Worm (Caenorhabditis elegans) whole organism, L2 larva: ENCODE measurements around the gene T09A5.15.

Experiments
- C34F6.9 ChIP-seq: fragments of 150-350 bp; optimal IDR thresholded peaks from 2 replicates; lab custom pipeline; 2014; ENCODE audit warnings: missing biosample characterization, missing genetic modification characterization
- F13H6.1 ChIP-seq: sonication (generic microtip); optimal IDR thresholded peaks from 2 replicates; lab custom pipeline; 2016; ENCODE audit warnings: missing genetic modification characterization, missing compliant biosample characterization
- R02D3.7 ChIP-seq: fragments of 150-350 bp; optimal IDR thresholded peaks from 2 replicates; lab custom pipeline; 2014; ENCODE audit warnings: missing biosample characterization, missing genetic modification characterization
- Y55F3AM.14 ChIP-seq: fragments of 200-800 bp; sonication (Bioruptor generic); optimal IDR thresholded peaks from 2 replicates; lab custom pipeline; 2018; ENCODE audit warnings: mild to moderate bottlenecking, missing genetic modification characterization, missing compliant biosample characterization
- ZK546.5 ChIP-seq: sonication (generic microtip); optimal IDR thresholded peaks from 2 replicates; lab custom pipeline; 2017; ENCODE audit warnings: missing biosample characterization, missing genetic modification characterization
- alr-1 ChIP-seq: fragments of 150-350 bp; optimal IDR thresholded peaks from 2 replicates; lab custom pipeline; 2014; ENCODE audit warnings: missing biosample characterization, missing genetic modification characterization
- ama-1 ChIP-seq: fragments of 150-350 bp; optimal IDR thresholded peaks from 2 replicates; lab custom pipeline; 2018; ENCODE audit warnings: inconsistent platforms
- blmp-1 ChIP-seq: sonication (generic microtip); optimal IDR thresholded peaks from 2 replicates; lab custom pipeline; 2017; ENCODE audit warnings: missing genetic modification characterization, mild to moderate bottlenecking, missing compliant biosample characterization, antibody characterized with exemption, moderate library complexity; ENCODE audit not compliant: insufficient read depth
- ceh-16 ChIP-seq: fragments of 150-350 bp; optimal IDR thresholded peaks from 2 replicates; lab custom pipeline; 2014; ENCODE audit warnings: missing biosample characterization, missing genetic modification characterization
- ceh-82 ChIP-seq: fragments of 150-350 bp; optimal IDR thresholded peaks from 2 replicates; lab custom pipeline; 2014; ENCODE audit warnings: missing biosample characterization, missing genetic modification characterization
- crh-2 ChIP-seq: sonication (generic microtip); optimal IDR thresholded peaks from 2 replicates; lab custom pipeline; 2017; ENCODE audit warnings: missing biosample characterization, missing genetic modification characterization
- dmd-4 ChIP-seq: sonication (generic microtip); optimal IDR thresholded peaks from 2 replicates; lab custom pipeline; 2017; ENCODE audit warnings: missing biosample characterization, missing genetic modification characterization
- egl-27 ChIP-seq: sonication (generic microtip); optimal IDR thresholded peaks from 3 replicates; lab custom pipeline; 2017; ENCODE audit warnings: missing biosample characterization, missing genetic modification reagents, missing genetic modification characterization
- elt-1 ChIP-seq: fragments of 150-350 bp; optimal IDR thresholded peaks from 2 replicates; lab custom pipeline; 2014; ENCODE audit warnings: missing biosample characterization, missing genetic modification characterization
- elt-3 ChIP-seq: sonication (generic microtip); optimal IDR thresholded peaks from 2 replicates; lab custom pipeline; 2017; ENCODE audit warnings: missing biosample characterization, missing genetic modification characterization
- fos-1 ChIP-seq: fragments of 150-350 bp; optimal IDR thresholded peaks from 2 replicates; lab custom pipeline; 2014; ENCODE audit warnings: missing biosample characterization, missing genetic modification characterization
- gmeb-1 ChIP-seq: fragments of 150-350 bp; optimal IDR thresholded peaks from 2 replicates; lab custom pipeline; 2014; ENCODE audit warnings: missing biosample characterization, missing genetic modification characterization
- lin-11 ChIP-seq: fragments of 150-350 bp; sonication (generic microtip); optimal IDR thresholded peaks from 2 replicates; lab custom pipeline; 2014; ENCODE audit warnings: missing biosample characterization, missing genetic modification characterization, inconsistent platforms, mixed read lengths
- lin-13 ChIP-seq: fragments of 150-350 bp; optimal IDR thresholded peaks from 2 replicates; lab custom pipeline; 2014; ENCODE audit warnings: missing biosample characterization, missing genetic modification reagents, missing genetic modification characterization
- lsy-2 ChIP-seq, 2 experiments: fragments of 150-350 bp in 1 of 2; sonication (generic microtip) in 1 of 2; optimal IDR thresholded peaks; 2 replicates each; lab custom pipeline; 2014 to 2017; ENCODE audit warnings: missing biosample characterization in 2 of 2, missing genetic modification characterization in 2 of 2
- mbf-1 ChIP-seq: sonication (generic microtip); optimal IDR thresholded peaks from 2 replicates; lab custom pipeline; 2017; ENCODE audit warnings: missing biosample characterization, missing genetic modification characterization
- nhr-10 ChIP-seq: sonication (generic microtip); optimal IDR thresholded peaks from 2 replicates; lab custom pipeline; 2017; ENCODE audit warnings: missing biosample characterization, missing genetic modification characterization
- nhr-11 ChIP-seq: fragments of 150-350 bp; optimal IDR thresholded peaks from 2 replicates; lab custom pipeline; 2014; ENCODE audit warnings: missing biosample characterization, missing genetic modification characterization
- nhr-12 ChIP-seq: fragments of 150-350 bp; optimal IDR thresholded peaks from 2 replicates; lab custom pipeline; 2014; ENCODE audit warnings: missing biosample characterization, missing genetic modification characterization
- nhr-129 ChIP-seq: fragments of 150-350 bp; optimal IDR thresholded peaks from 2 replicates; lab custom pipeline; 2014; ENCODE audit warnings: missing biosample characterization, missing genetic modification characterization
- nhr-23 ChIP-seq: fragments of 150-350 bp; optimal IDR thresholded peaks from 2 replicates; lab custom pipeline; 2014; ENCODE audit warnings: missing biosample characterization, missing genetic modification reagents, missing genetic modification characterization
- nhr-237 ChIP-seq: fragments of 150-350 bp; optimal IDR thresholded peaks from 2 replicates; lab custom pipeline; 2014; ENCODE audit warnings: missing biosample characterization, missing genetic modification characterization
- nhr-25 ChIP-seq: fragments of 150-350 bp; sonication (generic microtip); optimal IDR thresholded peaks from 3 replicates; lab custom pipeline; 2014; ENCODE audit warnings: missing biosample characterization, missing genetic modification characterization
- nhr-6 ChIP-seq: fragments of 150-350 bp; optimal IDR thresholded peaks from 2 replicates; lab custom pipeline; 2014; ENCODE audit warnings: missing biosample characterization, missing genetic modification characterization
- peb-1 ChIP-seq: fragments of 150-350 bp; optimal IDR thresholded peaks from 2 replicates; lab custom pipeline; 2014; ENCODE audit warnings: missing biosample characterization, missing genetic modification characterization
- skn-1 ChIP-seq: sonication (generic microtip); optimal IDR thresholded peaks from 2 replicates; lab custom pipeline; 2017; ENCODE audit warnings: missing biosample characterization, missing genetic modification characterization
- sma-3 ChIP-seq: sonication (generic microtip); optimal IDR thresholded peaks from 2 replicates; lab custom pipeline; 2016; ENCODE audit warnings: missing genetic modification reagents, missing genetic modification characterization, missing compliant biosample characterization
- sma-9 ChIP-seq, 2 experiments: fragments of 150-350 bp in 1 of 2; sonication (generic microtip) in 1 of 2; optimal IDR thresholded peaks; 2 replicates each; lab custom pipeline; 2014 to 2016; ENCODE audit warnings: missing genetic modification characterization in 2 of 2, mild to moderate bottlenecking in 1 of 2, missing biosample characterization in 1 of 2, missing compliant biosample characterization in 1 of 2, missing genetic modification reagents in 1 of 2, moderate library complexity in 1 of 2
- snpc-4 ChIP-seq: fragments of 150-350 bp; optimal IDR thresholded peaks from 2 replicates; lab custom pipeline; 2014; ENCODE audit warnings: missing biosample characterization, missing genetic modification characterization
- unc-55 ChIP-seq: fragments of 150-350 bp; sonication (generic microtip); optimal IDR thresholded peaks from 3 replicates; lab custom pipeline; 2014; ENCODE audit warnings: missing biosample characterization, missing genetic modification reagents, missing genetic modification characterization
- unc-62 ChIP-seq: fragments of 150-350 bp; optimal IDR thresholded peaks from 2 replicates; lab custom pipeline; 2014; ENCODE audit warnings: missing biosample characterization, missing genetic modification reagents, missing genetic modification characterization
- zag-1 ChIP-seq: fragments of 150-350 bp; optimal IDR thresholded peaks from 2 replicates; lab custom pipeline; 2014; ENCODE audit warnings: missing biosample characterization, missing genetic modification characterization
- ztf-1 ChIP-seq: fragments of 200-800 bp; sonication (Bioruptor generic); conservative IDR thresholded peaks from 2 replicates; pipeline ENCODE4 v1.3.6; 2022; ENCODE audit warnings: missing genetic modification characterization, missing compliant biosample characterization
- ztf-11 ChIP-seq: sonication (generic microtip); optimal IDR thresholded peaks from 2 replicates; lab custom pipeline; 2017; ENCODE audit warnings: missing biosample characterization, missing genetic modification characterization
- ztf-4 ChIP-seq: fragments of 150-350 bp; optimal IDR thresholded peaks from 2 replicates; lab custom pipeline; 2014; ENCODE audit warnings: missing biosample characterization, missing genetic modification characterization

Gene T09A5.15

ce11 chrII:7857485-7858010 lies at the start of gene T09A5.15, which contains the start of gene cec-3:
TSS of gene T09A5.15 (plus strand) at chrII:7857960.
TSS of gene cec-3 (minus strand) at chrII:7857600.
- TF ChIP-seq unc-62 (GFP tag; lab: Kevin White, UChicago) (no peak), lin-13 (GFP tag; lab: Kevin White, UChicago) (no peak), zag-1 (no peak), nhr-12 (no peak), sma-9 (GFP tag; optimal IDR thresholded peaks at IDR 0.05; lab: Kevin White, UChicago) (peak; percentile 21), sma-9 (tag; optimal IDR thresholded peaks at IDR 0.05; lab: Kevin White, UChicago) (no peak), skn-1 (no peak), ceh-16 (tag; lab: Kevin White, UChicago) (no peak), elt-3 (tag; lab: Kevin White, UChicago) (no peak), alr-1 (tag; lab: Kevin White, UChicago) (no peak), ztf-11 (tag; lab: Kevin White, UChicago) (no peak), dmd-4 (tag; lab: Kevin White, UChicago) (no peak), peb-1 (tag; lab: Kevin White, UChicago) (no peak), lsy-2 (tag; optimal IDR thresholded peaks at IDR 0.05; lab: Kevin White, UChicago) (peak in 1 of 2 experiments; percentile 69), unc-55 (GFP tag; lab: Kevin White, UChicago) (peak; percentile 73), nhr-129 (peak; percentile 47), ama-1 (lab: Kevin White, UChicago) (no peak), elt-1 (tag; lab: Kevin White, UChicago) (no peak), crh-2 (tag; lab: Kevin White, UChicago) (peak; percentile 44), fos-1 (peak; percentile 2), F13H6.1 (tag; lab: Kevin White, UChicago) (peak; percentile 4), ztf-1 (GFP tag; lab: Robert Waterston, UW) (no peak), gmeb-1 (tag; lab: Kevin White, UChicago) (no peak), nhr-6 (no peak), R02D3.7 (tag; lab: Kevin White, UChicago) (no peak), C34F6.9 (tag; lab: Kevin White, UChicago) (peak; percentile 63), snpc-4 (tag; lab: Kevin White, UChicago) (no peak), ztf-4 (tag; lab: Kevin White, UChicago) (no peak), nhr-23 (tag; lab: Kevin White, UChicago) (no peak), nhr-25 (peak; percentile 2), nhr-237 (tag; lab: Kevin White, UChicago) (no peak), sma-3 (GFP tag; lab: Kevin White, UChicago) (peak; percentile 39), mbf-1 (tag; lab: Kevin White, UChicago) (no peak), egl-27 (tag; lab: Kevin White, UChicago) (no peak), nhr-10 (tag; lab: Kevin White, UChicago) (no peak), ceh-82 (tag; lab: Kevin White, UChicago) (no peak), Y55F3AM.14 (GFP tag; lab: Kevin White, UChicago) (no peak), blmp-1 (no peak), ZK546.5 (tag; lab: Kevin White, UChicago) (no peak)
- TF ChIP-seq, all 48 proteins: peak for 10

ce11 chrII:7808153-7808552 lies 49.6 kb upstream of the T09A5.15 start:
- TF ChIP-seq nhr-25: peak; percentile 75
- TF ChIP-seq nhr-11 (tag; lab: Kevin White, UChicago): no peak
- no peak for TF ChIP-seq sma-9 (GFP tag; optimal IDR thresholded peaks at IDR 0.05; lab: Kevin White, UChicago)
- TF ChIP-seq sma-9 (tag; optimal IDR thresholded peaks at IDR 0.05; lab: Kevin White, UChicago): no peak
- TF ChIP-seq nhr-10 (tag; lab: Kevin White, UChicago): no peak
- TF ChIP-seq nhr-23 (tag; lab: Kevin White, UChicago): no peak
- TF ChIP-seq lin-11: no peak
- TF ChIP-seq crh-2 (tag; lab: Kevin White, UChicago): peak; percentile 17
- TF ChIP-seq unc-62 (GFP tag; lab: Kevin White, UChicago): no peak
- peak; percentile 87 for TF ChIP-seq ceh-16 (tag; lab: Kevin White, UChicago)
- TF ChIP-seq mbf-1 (tag; lab: Kevin White, UChicago): no peak
- TF ChIP-seq blmp-1: peak; percentile 93
- no peak for TF ChIP-seq sma-3 (GFP tag; lab: Kevin White, UChicago)
- TF ChIP-seq alr-1 (tag; lab: Kevin White, UChicago): no peak
